Fruit fly (Drosophila melanogaster) ovary, adult (tissue): ENCODE data around the gene Dap160.
A peak's percentile ranks its signal among the peaks of the same experiment; 100 is the strongest.

Source experiments
- CG17801 ChIP-seq: fragments of 200-800 bp; optimal IDR thresholded peaks from 2 replicates; lab custom pipeline; 2019; ENCODE audit warnings: missing biosample characterization, mild to moderate bottlenecking, missing genetic modification characterization, moderate library complexity; ENCODE audit not compliant: partially characterized antibody

Dap160 gene

dm6 chr2L:21141714-21142500, at the start of gene Dap160:
Gene Dap160, minus strand, starts transcription at chr2L:21142347.
- TF ChIP-seq CG17801 = no peak

- TF ChIP-seq CG17801 = no peak
Measured at dm6 chr2L:21189273-21189781, 47.2 kb upstream of the Dap160 start.

- no peak for TF ChIP-seq CG17801
Measured at dm6 chr2L:21187753-21188152, 45.6 kb upstream of the Dap160 start.

dm6 chr2L:21179615-21180031, 37.5 kb upstream of the Dap160 start, which contains the start of the genes bur and Mcm10:
Gene bur, minus strand, starts transcription at chr2L:21179683.
Gene Mcm10, plus strand, starts transcription at chr2L:21179933.
- no peak for TF ChIP-seq CG17801

- TF ChIP-seq CG17801 = no peak
Measured at dm6 chr2L:21179217-21179520, 37.0 kb upstream of the Dap160 start.

- TF ChIP-seq CG17801 = no peak
Measured at dm6 chr2L:21178436-21179216, 36.5 kb upstream of the Dap160 start.

- no peak for TF ChIP-seq CG17801
Measured at dm6 chr2L:21172922-21173321, 30.8 kb upstream of the Dap160 start, which contains the start of gene CG31627. Gene CG31627, plus strand, starts transcription at chr2L:21173222.

dm6 chr2L:21169863-21170262, 27.7 kb upstream of the Dap160 start:
- TF ChIP-seq CG17801 = no peak

dm6 chr2L:21169160-21169624, 27.0 kb upstream of the Dap160 start:
- no peak for TF ChIP-seq CG17801

- peak; percentile 71 for TF ChIP-seq CG17801
Measured at dm6 chr2L:21168295-21169159, 26.4 kb upstream of the Dap160 start, which contains the start of the genes mAcon1, CG43345 and CG43346. Gene mAcon1, plus strand, starts transcription at chr2L:21168570. Gene CG43345, minus strand, starts transcription at chr2L:21168581. Gene CG43346, minus strand, starts transcription at chr2L:21168581.

dm6 chr2L:21166422-21166821, 24.3 kb upstream of the Dap160 start:
- TF ChIP-seq CG17801 = peak; percentile 47

dm6 chr2L:21163311-21163842, 21.2 kb upstream of the Dap160 start, which contains the start of gene Noc2:
Gene Noc2, plus strand, starts transcription at chr2L:21163641.
- TF ChIP-seq CG17801 = no peak

dm6 chr2L:21162875-21163274, 20.7 kb upstream of the Dap160 start, which contains the start of gene Nbr:
Gene Nbr, minus strand, starts transcription at chr2L:21163083.
- TF ChIP-seq CG17801 = peak; percentile 52

- TF ChIP-seq CG17801 = peak; percentile 93
Measured at dm6 chr2L:21158554-21158953, 16.4 kb upstream of the Dap160 start, which contains the start of the genes Coq3 and Pld3. Gene Coq3, minus strand, starts transcription at chr2L:21158611. Gene Pld3, plus strand, starts transcription at chr2L:21158847.
